Worm (Caenorhabditis elegans) whole organism, young adult: ENCODE measurements around the gene ndx-3.
A peak's percentile ranks its signal among the peaks of the same experiment; 100 is the strongest.

Experiments used
- B0035.1 ChIP-seq: sonication (generic microtip); optimal IDR thresholded peaks from 2 replicates; lab custom pipeline; 2016; ENCODE audit warnings: missing genetic modification characterization, mild to moderate bottlenecking, missing compliant biosample characterization, missing genotype, missing genetic modification reagents
- B0261.1 ChIP-seq: sonication (generic microtip); optimal IDR thresholded peaks from 2 replicates; lab custom pipeline; 2016; ENCODE audit warnings: mild to moderate bottlenecking, missing genetic modification characterization, moderate library complexity, missing compliant biosample characterization
- F10E7.11 ChIP-seq: sonication (generic microtip); optimal IDR thresholded peaks from 2 replicates; lab custom pipeline; 2017; ENCODE audit warnings: mild to moderate bottlenecking, missing genetic modification characterization, moderate library complexity, missing compliant biosample characterization
- F33H1.4 ChIP-seq: fragments of 200-800 bp; sonication (Bioruptor generic); IDR thresholded peaks from 2 replicates; pipeline ENCODE4 v1.3.6; 2022; ENCODE audit warnings: missing genetic modification reagents, missing genetic modification characterization, missing compliant biosample characterization
- F52B5.7 ChIP-seq: sonication (generic microtip); optimal IDR thresholded peaks from 2 replicates; lab custom pipeline; 2016; ENCODE audit warnings: mild to moderate bottlenecking, missing genetic modification characterization, missing compliant biosample characterization
- K12H6.12 ChIP-seq: fragments of 200-800 bp; sonication (Bioruptor generic); optimal IDR thresholded peaks from 2 replicates; lab custom pipeline; 2018; ENCODE audit warnings: mild to moderate bottlenecking, missing genetic modification characterization, missing compliant biosample characterization
- T26A5.8 ChIP-seq: sonication (generic microtip); optimal IDR thresholded peaks from 2 replicates; lab custom pipeline; 2016; ENCODE audit warnings: missing genetic modification characterization, missing compliant biosample characterization
- Y53G8AR.9 ChIP-seq: fragments of 200-800 bp; sonication (Bioruptor generic); conservative IDR thresholded peaks from 2 replicates; pipeline ENCODE4 v1.3.6; 2022; ENCODE audit warnings: missing genetic modification reagents, missing genetic modification characterization, missing compliant biosample characterization
- Y56A3A.18 ChIP-seq: fragments of 200-800 bp; sonication (Bioruptor generic); IDR thresholded peaks from 2 replicates; pipeline ENCODE4 v1.3.6; 2022; ENCODE audit warnings: missing genetic modification reagents, missing genetic modification characterization, missing compliant biosample characterization
- Y79H2A.3 ChIP-seq: fragments of 200-800 bp; sonication (Bioruptor generic); conservative IDR thresholded peaks from 2 replicates; pipeline ENCODE4 v1.3.6; 2022; ENCODE audit warnings: missing genetic modification reagents, missing genetic modification characterization, missing compliant biosample characterization
- Y95B8A.8 ChIP-seq: fragments of 200-800 bp; sonication (Bioruptor generic); IDR thresholded peaks from 2 replicates; pipeline ENCODE4 v1.3.6; 2022; ENCODE audit warnings: missing genetic modification reagents, missing genetic modification characterization, missing compliant biosample characterization
- ZK185.1 ChIP-seq: sonication (generic microtip); optimal IDR thresholded peaks from 2 replicates; lab custom pipeline; 2016; ENCODE audit warnings: mild to moderate bottlenecking, missing genetic modification characterization, missing compliant biosample characterization; ENCODE audit not compliant: poor library complexity, severe bottlenecking
- aptf-2 ChIP-seq: fragments of 200-800 bp; sonication (Bioruptor generic); conservative IDR thresholded peaks from 2 replicates; pipeline ENCODE4 v1.3.6; 2022; ENCODE audit warnings: missing genetic modification reagents, missing genetic modification characterization, missing compliant biosample characterization
- aptf-3 ChIP-seq: fragments of 200-800 bp; sonication (Bioruptor generic); IDR thresholded peaks from 2 replicates; pipeline ENCODE4 v1.3.6; 2022; ENCODE audit warnings: missing genetic modification characterization, missing compliant biosample characterization
- attf-6 ChIP-seq: fragments of 200-800 bp; sonication (Bioruptor generic); IDR thresholded peaks from 2 replicates; pipeline ENCODE4 v1.3.6; 2022; ENCODE audit warnings: missing genetic modification reagents, missing genetic modification characterization, missing compliant biosample characterization
- bed-1 ChIP-seq: fragments of 200-800 bp; sonication (Bioruptor generic); IDR thresholded peaks from 2 replicates; pipeline ENCODE4 v1.3.6; 2022; ENCODE audit warnings: missing genetic modification reagents, missing genetic modification characterization, missing compliant biosample characterization
- ceh-100 ChIP-seq: fragments of 200-800 bp; sonication (Bioruptor generic); IDR thresholded peaks from 2 replicates; pipeline ENCODE4 v1.3.6; 2022; ENCODE audit warnings: missing genetic modification reagents, missing genetic modification characterization, missing compliant biosample characterization
- chd-7 ChIP-seq: sonication (generic microtip); optimal IDR thresholded peaks from 2 replicates; lab custom pipeline; 2016; ENCODE audit warnings: mild to moderate bottlenecking, missing genetic modification characterization, moderate library complexity, missing compliant biosample characterization
- dpff-1 ChIP-seq: sonication (generic microtip); optimal IDR thresholded peaks from 2 replicates; lab custom pipeline; 2017; ENCODE audit warnings: mild to moderate bottlenecking, missing genetic modification characterization, missing compliant biosample characterization
- egl-18 ChIP-seq: fragments of 200-800 bp; sonication (Bioruptor generic); IDR thresholded peaks from 2 replicates; pipeline ENCODE4 v1.3.6; 2022; ENCODE audit warnings: missing genetic modification reagents, missing genetic modification characterization, missing compliant biosample characterization
- fkh-3 ChIP-seq: sonication (generic microtip); optimal IDR thresholded peaks from 2 replicates; lab custom pipeline; 2016; ENCODE audit warnings: mild to moderate bottlenecking, missing genetic modification characterization, missing compliant biosample characterization
- gei-17 ChIP-seq: fragments of 200-800 bp; sonication (Bioruptor generic); optimal IDR thresholded peaks from 2 replicates; lab custom pipeline; 2018; ENCODE audit warnings: mild to moderate bottlenecking, missing genetic modification characterization, missing compliant biosample characterization
- him-1 ChIP-seq: sonication (generic microtip); optimal IDR thresholded peaks from 2 replicates; lab custom pipeline; 2016; ENCODE audit warnings: missing genotype, missing genetic modification reagents, missing genetic modification characterization, missing compliant biosample characterization
- hmg-20 ChIP-seq: fragments of 200-800 bp; sonication (Bioruptor generic); IDR thresholded peaks from 2 replicates; pipeline ENCODE4 v1.3.6; 2022; ENCODE audit warnings: missing genetic modification reagents, missing genetic modification characterization, missing compliant biosample characterization
- hrde-1 ChIP-seq: sonication (generic microtip); optimal IDR thresholded peaks from 2 replicates; lab custom pipeline; 2016; ENCODE audit warnings: missing genetic modification characterization, mild to moderate bottlenecking, missing compliant biosample characterization, moderate library complexity, missing genotype, missing genetic modification reagents, borderline replicate concordance
- hsf-1 ChIP-seq: fragments of 200-800 bp; sonication (Bioruptor generic); IDR thresholded peaks from 2 replicates; pipeline ENCODE4 v1.3.6; 2022; ENCODE audit warnings: missing genetic modification reagents, missing genetic modification characterization, missing compliant biosample characterization
- let-607 ChIP-seq, 2 experiments: fragments of 200-800 bp in 1 of 2; sonication (Bioruptor generic) in 1 of 2; sonication (generic microtip) in 1 of 2; optimal IDR thresholded peaks; 2 replicates each; lab custom pipeline; 2016 to 2018; ENCODE audit warnings: mild to moderate bottlenecking in 2 of 2, missing compliant biosample characterization in 2 of 2, missing genetic modification characterization in 2 of 2, moderate library complexity in 2 of 2, missing genotype in 1 of 2
- lin-40 ChIP-seq: sonication (generic microtip); optimal IDR thresholded peaks from 2 replicates; lab custom pipeline; 2016; ENCODE audit warnings: missing genetic modification characterization, mild to moderate bottlenecking, missing compliant biosample characterization, missing genotype, missing genetic modification reagents
- madf-8 ChIP-seq: fragments of 200-800 bp; sonication (Bioruptor generic); conservative IDR thresholded peaks from 2 replicates; pipeline ENCODE4 v1.3.6; 2022; ENCODE audit warnings: missing genetic modification reagents, missing genetic modification characterization, missing compliant biosample characterization
- mcd-1 ChIP-seq: fragments of 200-800 bp; sonication (Bioruptor generic); IDR thresholded peaks from 2 replicates; pipeline ENCODE4 v1.3.6; 2022; ENCODE audit warnings: missing genetic modification reagents, missing genetic modification characterization, missing compliant biosample characterization
- mxl-1 ChIP-seq: sonication (generic microtip); optimal IDR thresholded peaks from 2 replicates; lab custom pipeline; 2016; ENCODE audit warnings: missing genetic modification characterization, missing compliant biosample characterization
- nfya-2 ChIP-seq: fragments of 200-800 bp; sonication (Bioruptor generic); IDR thresholded peaks from 2 replicates; pipeline ENCODE4 v1.3.6; 2022; ENCODE audit warnings: missing genetic modification reagents, missing genetic modification characterization, missing compliant biosample characterization
- nhr-90 ChIP-seq: sonication (generic microtip); optimal IDR thresholded peaks from 2 replicates; lab custom pipeline; 2016; ENCODE audit warnings: missing genotype, mild to moderate bottlenecking, missing genetic modification characterization, missing compliant biosample characterization
- pha-4 ChIP-seq: fragments of 150-350 bp; sonication (generic microtip); optimal IDR thresholded peaks from 2 replicates; lab custom pipeline; 2014; ENCODE audit warnings: missing biosample characterization, missing genetic modification reagents, missing genetic modification characterization
- rcor-1 ChIP-seq: fragments of 200-800 bp; sonication (Bioruptor generic); IDR thresholded peaks from 2 replicates; pipeline ENCODE4 v1.3.6; 2022; ENCODE audit warnings: missing genetic modification reagents, missing genetic modification characterization, missing compliant biosample characterization
- rec-8 ChIP-seq, 2 experiments: sonication (generic microtip); optimal IDR thresholded peaks; 2 replicates each; lab custom pipeline; 2016; ENCODE audit warnings: mild to moderate bottlenecking in 2 of 2, missing genetic modification characterization in 2 of 2, missing genetic modification reagents in 2 of 2, missing genotype in 2 of 2, missing biosample characterization in 1 of 2, missing compliant biosample characterization in 1 of 2, moderate library complexity in 1 of 2
- repo-1 ChIP-seq: sonication (generic microtip); optimal IDR thresholded peaks from 2 replicates; lab custom pipeline; 2017; ENCODE audit warnings: mild to moderate bottlenecking, missing genetic modification characterization, missing compliant biosample characterization
- rpc-1 ChIP-seq, 2 experiments: fragments of 150-350 bp in 1 of 2; sonication (generic microtip) in 1 of 2; optimal IDR thresholded peaks; 2 replicates each; lab custom pipeline; 2014 to 2018; ENCODE audit warnings: missing biosample characterization in 1 of 2, missing genetic modification characterization in 1 of 2, missing genetic modification reagents in 1 of 2, missing genotype in 1 of 2
- tbp1 ChIP-seq: fragments of 200-800 bp; sonication (Bioruptor generic); optimal IDR thresholded peaks from 2 replicates; lab custom pipeline; 2018; ENCODE audit warnings: mild to moderate bottlenecking, missing genetic modification characterization, missing compliant biosample characterization
- zfh-2 ChIP-seq: fragments of 200-800 bp; sonication (Bioruptor generic); conservative IDR thresholded peaks from 2 replicates; pipeline ENCODE4 v1.3.6; 2022; ENCODE audit warnings: missing genetic modification reagents, missing genetic modification characterization, missing compliant biosample characterization
- zim-3 ChIP-seq: sonication (generic microtip); optimal IDR thresholded peaks from 2 replicates; lab custom pipeline; 2017; ENCODE audit warnings: mild to moderate bottlenecking, missing genetic modification characterization, moderate library complexity, missing compliant biosample characterization
- ztf-28 ChIP-seq: fragments of 200-800 bp; sonication (Bioruptor generic); IDR thresholded peaks from 2 replicates; pipeline ENCODE4 v1.3.6; 2022; ENCODE audit warnings: missing genetic modification reagents, missing genetic modification characterization, missing compliant biosample characterization
- ztf-6 ChIP-seq: fragments of 200-800 bp; sonication (Bioruptor generic); IDR thresholded peaks from 2 replicates; pipeline ENCODE4 v1.3.6; 2022; ENCODE audit warnings: missing genetic modification reagents, missing genetic modification characterization, missing compliant biosample characterization

Gene ndx-3

DNA sequence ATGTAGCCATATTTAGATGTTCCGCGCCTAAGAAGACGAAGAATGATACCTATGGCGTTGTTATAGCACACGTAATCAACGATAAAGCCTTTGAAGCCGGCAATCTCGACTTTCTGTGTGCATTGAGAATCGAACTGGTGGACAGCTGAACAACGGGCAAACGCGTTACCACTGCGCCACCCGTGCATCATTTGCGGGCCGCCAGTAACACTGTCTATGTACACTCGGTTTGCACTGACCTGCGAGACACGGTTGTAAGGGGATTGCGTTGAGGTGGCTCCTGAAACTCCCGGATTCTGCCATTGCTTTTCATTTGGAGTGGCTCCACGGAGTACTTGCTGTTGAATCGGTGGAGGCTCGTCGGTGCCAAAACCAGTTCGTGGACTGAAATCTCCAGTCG lies 11.0 kb upstream of the ndx-3 start (continued):
- peak; percentile 65 for TF ChIP-seq mcd-1 (GFP tag; lab: Robert Waterston, UW)
- no peak for TF ChIP-seq nfya-2 (GFP tag; lab: Robert Waterston, UW)
- TF ChIP-seq aptf-3 (GFP tag; lab: Robert Waterston, UW), result peak; percentile 85; the same call in 1 of the 2 replicates
- TF ChIP-seq pha-4, result no peak
- peak; percentile 42 for TF ChIP-seq him-1 (tag; lab: Kevin White, UChicago)
- peak; percentile 79 for TF ChIP-seq B0261.1 (tag; lab: Kevin White, UChicago)
- peak; percentile 91 for TF ChIP-seq tbp1 (GFP tag; lab: Kevin White, UChicago)
- TF ChIP-seq zfh-2 (GFP tag; lab: Robert Waterston, UW), result peak; percentile 83
- 0 out of 2 replicates have a peak, but pooled peaks have one; percentile 19 for TF ChIP-seq F33H1.4 (GFP tag; lab: Robert Waterston, UW)
- peak; percentile 78 for TF ChIP-seq fkh-3
- no peak for TF ChIP-seq egl-18
- peak; percentile 56; the same call in 1 of the 2 replicates for TF ChIP-seq rcor-1 (GFP tag; lab: Robert Waterston, UW)
- TF ChIP-seq gei-17, result peak; percentile 21
- peak; percentile 52 for TF ChIP-seq F10E7.11
- TF ChIP-seq let-607 (tag; optimal IDR thresholded peaks at IDR 0.05; lab: Kevin White, UChicago), result peak in 1 of 2 experiments; percentile 40
- peak; percentile 32; the same call in 1 of the 2 replicates for TF ChIP-seq hsf-1 (GFP tag; lab: Robert Waterston, UW)
- peak; percentile 15; the same call in 1 of the 2 replicates for TF ChIP-seq hmg-20
- no peak for TF ChIP-seq madf-8 (GFP tag; lab: Robert Waterston, UW)
- TF ChIP-seq hrde-1 (tag; lab: Kevin White, UChicago), result peak; percentile 84
- TF ChIP-seq ceh-100 (GFP tag; lab: Robert Waterston, UW), result peak; percentile 33; the same call in 1 of the 2 replicates
- TF ChIP-seq K12H6.12, result peak; percentile 18
- TF ChIP-seq B0035.1 (tag; lab: Kevin White, UChicago), result no peak
- peak; percentile 67 for TF ChIP-seq Y95B8A.8
- no peak for TF ChIP-seq T26A5.8
- peak; percentile 83 for TF ChIP-seq nhr-90
- TF ChIP-seq ZK185.1 (tag; lab: Kevin White, UChicago), result peak; percentile 82
- no peak for TF ChIP-seq mxl-1 (tag; lab: Kevin White, UChicago)
- TF ChIP-seq zim-3 (tag; lab: Kevin White, UChicago), result peak; percentile 61
- TF ChIP-seq Y79H2A.3 (GFP tag; lab: Robert Waterston, UW), result no peak
- TF ChIP-seq aptf-2 (GFP tag; lab: Robert Waterston, UW), result no peak
- peak; percentile 73 for TF ChIP-seq rpc-1 (optimal IDR thresholded peaks at IDR 0.05; lab: Kevin White, UChicago)
- TF ChIP-seq rpc-1 (tag; optimal IDR thresholded peaks at IDR 0.05; lab: Kevin White, UChicago), result peak; percentile 77
- peak; percentile 89 for TF ChIP-seq repo-1 (tag; lab: Kevin White, UChicago)
- peak; percentile 66; the same call in 1 of the 2 replicates for TF ChIP-seq Y56A3A.18 (GFP tag; lab: Robert Waterston, UW)
- TF ChIP-seq F52B5.7, result peak; percentile 91
- TF ChIP-seq bed-1, result 0 out of 2 replicates have a peak, but pooled peaks have one; percentile 38
- peak; percentile 32 for TF ChIP-seq lin-40 (tag; lab: Kevin White, UChicago)
- TF ChIP-seq attf-6, result no peak
- TF ChIP-seq Y53G8AR.9, result peak; percentile 81
- no peak for TF ChIP-seq ztf-6
- peak; percentile 82 for TF ChIP-seq chd-7 (tag; lab: Kevin White, UChicago)
- TF ChIP-seq dpff-1 (tag; lab: Kevin White, UChicago), result no peak
- peak; percentile 53 to 78 for TF ChIP-seq rec-8 (tag; optimal IDR thresholded peaks at IDR 0.05; lab: Kevin White, UChicago)
- TF ChIP-seq ztf-28 (GFP tag; lab: Robert Waterston, UW), result 0 out of 2 replicates have a peak, but pooled peaks have one; percentile 56
- TF ChIP-seq, all 124 proteins: peak for 71
